Fruit fly (Drosophila melanogaster) whole organism, embryonic: ENCODE measurements around the gene Myo95E.

Experiments
- Ada2b ChIP-seq: fragments of 200-800 bp; sonication (Bioruptor generic); IDR thresholded peaks from 2 replicates; pipeline ENCODE4 v1.3.6; 2022; ENCODE audit warnings: missing biosample characterization, missing genetic modification characterization
- Blimp-1 ChIP-seq: fragments of 200-800 bp; sonication (Bioruptor generic); optimal IDR thresholded peaks from 3 replicates; lab custom pipeline; 2018; ENCODE audit warnings: missing biosample characterization, missing genetic modification characterization, mild to moderate bottlenecking, moderate library complexity, missing genetic modification reagents
- CG12155 ChIP-seq: fragments of 200-800 bp; sonication (Bioruptor generic); optimal IDR thresholded peaks from 3 replicates; lab custom pipeline; 2016; ENCODE audit warnings: missing biosample characterization, missing genetic modification characterization
- CG13123 ChIP-seq: fragments of 200-800 bp; sonication (Bioruptor generic); optimal IDR thresholded peaks from 2 replicates; lab custom pipeline; 2016; ENCODE audit warnings: missing biosample characterization, missing genetic modification characterization
- CG17361 ChIP-seq: fragments of 200-800 bp; sonication (Bioruptor generic); IDR thresholded peaks from 3 replicates; pipeline ENCODE4 v1.3.6; 2022; ENCODE audit warnings: missing biosample characterization, missing genetic modification characterization
- CG17385 ChIP-seq: fragments of 200-800 bp; sonication (Bioruptor generic); optimal IDR thresholded peaks from 3 replicates; lab custom pipeline; 2018; ENCODE audit warnings: missing biosample characterization, mild to moderate bottlenecking, missing genetic modification characterization
- CG2116 ChIP-seq: fragments of 200-800 bp; sonication (Bioruptor generic); optimal IDR thresholded peaks from 3 replicates; lab custom pipeline; 2018; ENCODE audit warnings: missing biosample characterization, mild to moderate bottlenecking, missing genetic modification characterization
- CG31441 ChIP-seq: fragments of 200-800 bp; sonication (Bioruptor generic); IDR thresholded peaks from 2 replicates; pipeline ENCODE4 v1.3.6; 2022; ENCODE audit warnings: missing biosample characterization, missing genetic modification characterization
- CG3407 ChIP-seq: fragments of 200-800 bp; sonication (Bioruptor generic); optimal IDR thresholded peaks from 2 replicates; lab custom pipeline; 2018; ENCODE audit warnings: missing biosample characterization, mild to moderate bottlenecking, missing genetic modification characterization
- CG34376 ChIP-seq: fragments of 200-800 bp; sonication (Bioruptor generic); optimal IDR thresholded peaks from 2 replicates; lab custom pipeline; 2018; ENCODE audit warnings: missing biosample characterization, mild to moderate bottlenecking, missing genetic modification characterization
- CG4360 ChIP-seq: fragments of 200-800 bp; sonication (Bioruptor generic); IDR thresholded peaks from 2 replicates; pipeline ENCODE4 v1.3.6; 2022; ENCODE audit warnings: missing biosample characterization, missing genetic modification characterization
- CG4404 ChIP-seq: fragments of 200-800 bp; sonication (Bioruptor generic); IDR thresholded peaks from 2 replicates; pipeline ENCODE4 v1.3.6; 2022; ENCODE audit warnings: missing biosample characterization, missing genetic modification characterization
- CG4730 ChIP-seq: fragments of 200-800 bp; sonication (Bioruptor generic); IDR thresholded peaks from 2 replicates; pipeline ENCODE4 v1.3.6; 2022; ENCODE audit warnings: missing biosample characterization, missing genetic modification characterization
- CG4820 ChIP-seq: fragments of 200-800 bp; sonication (Bioruptor generic); optimal IDR thresholded peaks from 3 replicates; lab custom pipeline; 2016; ENCODE audit warnings: missing biosample characterization, missing genetic modification characterization
- CG9215 ChIP-seq: fragments of 200-800 bp; sonication (Bioruptor generic); IDR thresholded peaks from 2 replicates; pipeline ENCODE4 v1.3.6; 2022; ENCODE audit warnings: missing biosample characterization, missing genetic modification characterization
- CG9437 ChIP-seq: fragments of 200-800 bp; sonication (Bioruptor generic); optimal IDR thresholded peaks from 2 replicates; lab custom pipeline; 2018; ENCODE audit warnings: missing biosample characterization, mild to moderate bottlenecking, missing genetic modification characterization
- CHES-1-like ChIP-seq: fragments of 200-800 bp; sonication (Bioruptor generic); optimal IDR thresholded peaks from 2 replicates; lab custom pipeline; 2016; ENCODE audit warnings: missing biosample characterization, missing genetic modification characterization
- D ChIP-seq, 2 experiments: fragments of 200-800 bp in 1 of 2; fragments of >200 bp in 1 of 2; sonication (Bioruptor generic) in 1 of 2; optimal IDR thresholded peaks; 2 replicates in 1 of 2; 3 replicates in 1 of 2; lab custom pipeline; 2017; ENCODE audit warnings: mild to moderate bottlenecking in 1 of 2, missing biosample characterization in 1 of 2, missing genetic modification characterization in 1 of 2, missing genetic modification reagents in 1 of 2
- Dad ChIP-seq: fragments of 200-800 bp; sonication (Bioruptor generic); optimal IDR thresholded peaks from 3 replicates; lab custom pipeline; 2016; ENCODE audit warnings: missing biosample characterization, missing genetic modification characterization
- Med ChIP-seq: fragments of 200-800 bp; sonication (Bioruptor generic); peaks from one replicate; lab custom pipeline; 2016; ENCODE audit warnings: missing biosample characterization, missing genetic modification characterization, mild to moderate bottlenecking, inconsistent platforms, moderate library complexity
- Myb ChIP-seq: fragments of 200-800 bp; sonication (Bioruptor generic); optimal IDR thresholded peaks from 2 replicates; lab custom pipeline; 2016; ENCODE audit warnings: missing biosample characterization, missing genetic modification characterization
- Sry-β ChIP-seq: fragments of 200-800 bp; sonication (Bioruptor generic); optimal IDR thresholded peaks from 2 replicates; lab custom pipeline; 2018; ENCODE audit warnings: missing biosample characterization, mild to moderate bottlenecking, missing genetic modification characterization, moderate library complexity
- Usf ChIP-seq: fragments of 200-800 bp; sonication (Bioruptor generic); optimal IDR thresholded peaks from 2 replicates; lab custom pipeline; 2017; ENCODE audit warnings: missing genotype, missing biosample characterization, missing genetic modification characterization
- btn ChIP-seq: fragments of 200-800 bp; sonication (Bioruptor generic); optimal IDR thresholded peaks from 2 replicates; lab custom pipeline; 2016; ENCODE audit warnings: missing biosample characterization, missing genetic modification characterization
- cg ChIP-seq: fragments of 200-800 bp; sonication (Bioruptor generic); optimal IDR thresholded peaks from 3 replicates; lab custom pipeline; 2019; ENCODE audit warnings: missing biosample characterization, mild to moderate bottlenecking, missing genetic modification characterization, moderate library complexity
- croc ChIP-seq: fragments of 200-800 bp; sonication (Bioruptor generic); conservative IDR thresholded peaks from 3 replicates; pipeline ENCODE4 v1.3.6; 2022; ENCODE audit warnings: missing biosample characterization, missing genetic modification characterization
- crol ChIP-seq: fragments of 200-800 bp; sonication (Bioruptor generic); IDR thresholded peaks from 2 replicates; pipeline ENCODE4 v1.3.6; 2022; ENCODE audit warnings: missing biosample characterization, missing genetic modification characterization
- danr ChIP-seq: fragments of 200-800 bp; sonication (Bioruptor generic); IDR thresholded peaks from 2 replicates; pipeline ENCODE4 v1.3.6; 2022; ENCODE audit warnings: missing biosample characterization, missing genetic modification characterization
- dm ChIP-seq: fragments of 200-800 bp; sonication (Bioruptor generic); optimal IDR thresholded peaks from 3 replicates; lab custom pipeline; 2016; ENCODE audit warnings: missing biosample characterization, missing genetic modification characterization
- dmrt11E ChIP-seq: fragments of 200-800 bp; sonication (Bioruptor generic); optimal IDR thresholded peaks from 3 replicates; lab custom pipeline; 2018; ENCODE audit warnings: missing biosample characterization, mild to moderate bottlenecking, missing genetic modification characterization, moderate library complexity
- dysf ChIP-seq: fragments of 200-800 bp; sonication (Bioruptor generic); IDR thresholded peaks from 3 replicates; pipeline ENCODE4 v1.3.6; 2022; ENCODE audit warnings: missing biosample characterization, missing genetic modification characterization
- ems ChIP-seq: fragments of 200-800 bp; sonication (Bioruptor generic); optimal IDR thresholded peaks from 3 replicates; lab custom pipeline; 2016; ENCODE audit warnings: missing biosample characterization, missing genetic modification characterization
- gem ChIP-seq: fragments of 200-800 bp; sonication (Bioruptor generic); optimal IDR thresholded peaks from 2 replicates; lab custom pipeline; 2019; ENCODE audit warnings: missing biosample characterization, mild to moderate bottlenecking, missing genetic modification characterization, moderate library complexity
- gsb ChIP-seq: fragments of 200-800 bp; sonication (Bioruptor generic); IDR thresholded peaks from 2 replicates; pipeline ENCODE4 v1.3.6; 2022; ENCODE audit warnings: missing biosample characterization, missing genetic modification characterization
- hbn ChIP-seq: fragments of 200-800 bp; sonication (Bioruptor generic); IDR thresholded peaks from 2 replicates; pipeline ENCODE4 v1.3.6; 2022; ENCODE audit warnings: missing biosample characterization, missing genetic modification characterization; ENCODE audit not compliant: partially characterized antibody
- jing ChIP-seq: fragments of 200-800 bp; sonication (Bioruptor generic); optimal IDR thresholded peaks from 2 replicates; lab custom pipeline; 2018; ENCODE audit warnings: missing biosample characterization, mild to moderate bottlenecking, missing genetic modification characterization
- jumu ChIP-seq: fragments of 200-800 bp; sonication (Bioruptor generic); optimal IDR thresholded peaks from 3 replicates; lab custom pipeline; 2016; ENCODE audit warnings: missing biosample characterization, missing genetic modification characterization
- lmd ChIP-seq: fragments of 200-800 bp; sonication (Bioruptor generic); IDR thresholded peaks from 2 replicates; pipeline ENCODE4 v1.3.6; 2022; ENCODE audit warnings: missing biosample characterization, missing genetic modification characterization
- lov ChIP-seq, 2 experiments: fragments of 200-800 bp in 1 of 2; fragments of >200 bp in 1 of 2; sonication (Bioruptor generic) in 1 of 2; IDR thresholded peaks in 1 of 2; optimal IDR thresholded peaks in 1 of 2; 2 replicates in 1 of 2; 3 replicates in 1 of 2; pipeline versions ENCODE4 v1.3.6 to Lab custom; 2017 to 2022; ENCODE audit warnings: missing biosample characterization in 1 of 2, missing genetic modification characterization in 1 of 2
- onecut ChIP-seq: fragments of 200-800 bp; sonication (Bioruptor generic); IDR thresholded peaks from 2 replicates; pipeline ENCODE4 v1.3.6; 2022; ENCODE audit warnings: missing biosample characterization, missing genetic modification characterization
- pfk ChIP-seq: fragments of 200-800 bp; sonication (Bioruptor generic); optimal IDR thresholded peaks from 2 replicates; lab custom pipeline; 2018; ENCODE audit warnings: missing biosample characterization, mild to moderate bottlenecking, missing genetic modification characterization, moderate library complexity
- scrt ChIP-seq: fragments of 200-800 bp; sonication (Bioruptor generic); optimal IDR thresholded peaks from 2 replicates; lab custom pipeline; 2018; ENCODE audit warnings: missing biosample characterization, mild to moderate bottlenecking, missing genetic modification characterization, moderate library complexity
- sob ChIP-seq: fragments of 200-800 bp; sonication (Bioruptor generic); IDR thresholded peaks from 2 replicates; pipeline ENCODE4 v1.3.6; 2022; ENCODE audit warnings: missing biosample characterization, missing genetic modification characterization
- ssp ChIP-seq: fragments of 200-800 bp; sonication (Bioruptor generic); IDR thresholded peaks from 2 replicates; pipeline ENCODE4 v1.3.6; 2022; ENCODE audit warnings: missing biosample characterization, missing genetic modification characterization
- ttk ChIP-seq: fragments of 200-800 bp; sonication (Bioruptor generic); IDR thresholded peaks from 2 replicates; pipeline ENCODE4 v2.1.2; 2022; ENCODE audit warnings: missing biosample characterization, missing genetic modification characterization
- tx ChIP-seq: fragments of 200-800 bp; sonication (Bioruptor generic); optimal IDR thresholded peaks from 2 replicates; lab custom pipeline; 2016; ENCODE audit warnings: missing biosample characterization, missing genetic modification characterization
- unpg ChIP-seq: fragments of 200-800 bp; sonication (Bioruptor generic); optimal IDR thresholded peaks from 3 replicates; lab custom pipeline; 2018; ENCODE audit warnings: missing biosample characterization, mild to moderate bottlenecking, missing genetic modification characterization, moderate library complexity
- wek ChIP-seq: fragments of 200-800 bp; sonication (Bioruptor generic); optimal IDR thresholded peaks from 3 replicates; lab custom pipeline; 2018; ENCODE audit warnings: missing biosample characterization, mild to moderate bottlenecking, missing genetic modification characterization, moderate library complexity
- wor ChIP-seq: fragments of 200-800 bp; sonication (Bioruptor generic); IDR thresholded peaks from 2 replicates; pipeline ENCODE4 v1.3.6; 2022; ENCODE audit warnings: missing biosample characterization, missing genetic modification characterization

Gene Myo95E

dm6 chr3R:24206341-24207114, 45.2 kb upstream of the Myo95E start (continued):
- TF ChIP-seq onecut (GFP tag; lab: Robert Waterston, UW): peak; percentile 64
- peak; percentile 20; the same call in 1 of the 3 replicates for TF ChIP-seq croc (GFP tag; lab: Robert Waterston, UW)
- TF ChIP-seq gem (tag; lab: Kevin White, UChicago): peak; percentile 74
- TF ChIP-seq CG4730 (GFP tag; lab: Robert Waterston, UW): peak; percentile 6; the same call in 1 of the 2 replicates
- TF ChIP-seq wek (GFP tag; lab: Kevin White, UChicago): peak; percentile 36
- peak; percentile 33; the same call in 1 of the 2 replicates for TF ChIP-seq wor
- TF ChIP-seq jing (GFP tag; lab: Kevin White, UChicago): peak; percentile 17
- TF ChIP-seq lov (optimal IDR thresholded peaks at IDR 0.05; lab: Kevin White, UChicago): no peak
- peak; percentile 32; the same call in 1 of the 3 replicates for TF ChIP-seq lov (GFP tag; IDR thresholded peaks at IDR 0.05; lab: Robert Waterston, UW)
- TF ChIP-seq Med (GFP tag; lab: Kevin White, UChicago): peak; percentile 81
- peak; percentile 46 for TF ChIP-seq ssp
- peak; percentile 54; the same call in 1 of the 2 replicates for TF ChIP-seq Ada2b (GFP tag; lab: Robert Waterston, UW)
- peak; percentile 78 for TF ChIP-seq Blimp-1
- TF ChIP-seq lmd (GFP tag; lab: Robert Waterston, UW): peak; percentile 57
- peak; percentile 17 for TF ChIP-seq btn (GFP tag; lab: Kevin White, UChicago)
- TF ChIP-seq ems (GFP tag; lab: Kevin White, UChicago): peak; percentile 38
- TF ChIP-seq CG9437: peak; percentile 23

dm6 chr3R:24205935-24206334, 44.6 kb upstream of the Myo95E start:
- no peak for TF ChIP-seq CG34376
- no peak for TF ChIP-seq CG4820 (GFP tag; lab: Kevin White, UChicago)
- TF ChIP-seq D (optimal IDR thresholded peaks at IDR 0.05; lab: Kevin White, UChicago): no peak
- no peak for TF ChIP-seq D (GFP tag; optimal IDR thresholded peaks at IDR 0.05; lab: Kevin White, UChicago)
- TF ChIP-seq ttk: no peak
- no peak for TF ChIP-seq pfk (GFP tag; lab: Kevin White, UChicago)
- TF ChIP-seq CG17361: peak; percentile 68; the same call in 2 of the 3 replicates
- TF ChIP-seq CG3407 (GFP tag; lab: Kevin White, UChicago): no peak
- no peak for TF ChIP-seq CHES-1-like (GFP tag; lab: Kevin White, UChicago)
- TF ChIP-seq Myb (GFP tag; lab: Kevin White, UChicago): no peak
- TF ChIP-seq CG2116 (GFP tag; lab: Kevin White, UChicago): no peak
- no peak for TF ChIP-seq unpg (GFP tag; lab: Kevin White, UChicago)
- no peak for TF ChIP-seq CG4360 (GFP tag; lab: Robert Waterston, UW)
- TF ChIP-seq danr (GFP tag; lab: Robert Waterston, UW): no peak
- TF ChIP-seq dm: no peak
- no peak for TF ChIP-seq Usf (GFP tag; lab: Kevin White, UChicago)
- no peak for TF ChIP-seq dmrt11E (tag; lab: Kevin White, UChicago)
- no peak for TF ChIP-seq gsb
- no peak for TF ChIP-seq sob (GFP tag; lab: Robert Waterston, UW)
- TF ChIP-seq dysf (GFP tag; lab: Robert Waterston, UW): 0 out of 3 replicates have a peak, but pooled peaks have one; percentile 23
- TF ChIP-seq CG31441 (GFP tag; lab: Robert Waterston, UW): peak; percentile 63; the same call in 1 of the 2 replicates
- no peak for TF ChIP-seq cg (GFP tag; lab: Kevin White, UChicago)
- TF ChIP-seq tx (GFP tag; lab: Kevin White, UChicago): no peak
- no peak for TF ChIP-seq CG4404 (GFP tag; lab: Robert Waterston, UW)
- TF ChIP-seq CG9215 (GFP tag; lab: Robert Waterston, UW): no peak
- TF ChIP-seq CG13123 (GFP tag; lab: Kevin White, UChicago): no peak
- no peak for TF ChIP-seq crol (GFP tag; lab: Robert Waterston, UW)
- TF ChIP-seq CG12155: no peak
- peak; percentile 25 for TF ChIP-seq CG17385 (GFP tag; lab: Kevin White, UChicago)
- no peak for TF ChIP-seq Sry-β (GFP tag; lab: Kevin White, UChicago)
- TF ChIP-seq Dad (GFP tag; lab: Kevin White, UChicago): no peak
- no peak for TF ChIP-seq scrt (GFP tag; lab: Kevin White, UChicago)
- TF ChIP-seq jumu (GFP tag; lab: Kevin White, UChicago): no peak
- no peak for TF ChIP-seq hbn (GFP tag; lab: Robert Waterston, UW)
